Fruit fly (Drosophila melanogaster) whole organism, prepupa: ENCODE measurements around the gene sofe.

Source experiments
- Blimp-1 ChIP-seq: fragments of 200-800 bp; sonication (Bioruptor generic); optimal IDR thresholded peaks from 3 replicates; lab custom pipeline; 2017; ENCODE audit warnings: missing biosample characterization, missing genetic modification characterization, mild to moderate bottlenecking, moderate library complexity, missing genetic modification reagents
- CG10631 ChIP-seq: fragments of 200-800 bp; sonication (Bioruptor generic); optimal IDR thresholded peaks from 2 replicates; lab custom pipeline; 2016; ENCODE audit warnings: missing biosample characterization, missing genetic modification characterization
- CG10669 ChIP-seq: fragments of 200-800 bp; sonication (Bioruptor generic); optimal IDR thresholded peaks from 3 replicates; lab custom pipeline; 2018; ENCODE audit warnings: missing biosample characterization, mild to moderate bottlenecking, missing genetic modification characterization, moderate library complexity
- CG11294 ChIP-seq: fragments of 200-800 bp; sonication (Bioruptor generic); IDR thresholded peaks from 2 replicates; pipeline ENCODE4 v1.3.6; 2022; ENCODE audit warnings: missing biosample characterization, missing genetic modification characterization
- CG11762 ChIP-seq: fragments of 200-800 bp; sonication (Bioruptor generic); optimal IDR thresholded peaks from 3 replicates; lab custom pipeline; 2016; ENCODE audit warnings: missing biosample characterization, missing genetic modification characterization; ENCODE audit not compliant: insufficient read depth
- CG11902 ChIP-seq: fragments of 200-800 bp; sonication (Bioruptor generic); optimal IDR thresholded peaks from 3 replicates; lab custom pipeline; 2016; ENCODE audit warnings: missing biosample characterization, missing genetic modification characterization
- CG15336 ChIP-seq: fragments of 200-800 bp; sonication (Bioruptor generic); IDR thresholded peaks from 2 replicates; pipeline ENCODE4 v1.3.6; 2022; ENCODE audit warnings: missing biosample characterization, missing genetic modification characterization
- CG1621 ChIP-seq: fragments of 200-800 bp; sonication (Bioruptor generic); optimal IDR thresholded peaks from 3 replicates; lab custom pipeline; 2018; ENCODE audit warnings: missing biosample characterization, mild to moderate bottlenecking, missing genetic modification characterization
- CG16779 ChIP-seq: fragments of 200-800 bp; sonication (Bioruptor generic); optimal IDR thresholded peaks from 3 replicates; lab custom pipeline; 2017; ENCODE audit warnings: missing biosample characterization, mild to moderate bottlenecking, missing genetic modification characterization
- CG3032 ChIP-seq: fragments of 200-800 bp; optimal IDR thresholded peaks from 2 replicates; lab custom pipeline; 2019; ENCODE audit warnings: missing biosample characterization, mild to moderate bottlenecking, missing genetic modification characterization, moderate library complexity
- CG31627 ChIP-seq: fragments of 200-800 bp; sonication (Bioruptor generic); optimal IDR thresholded peaks from 3 replicates; lab custom pipeline; 2016; ENCODE audit warnings: missing biosample characterization, missing genetic modification characterization
- CG32006 ChIP-seq: fragments of 200-800 bp; sonication (Bioruptor generic); optimal IDR thresholded peaks from 3 replicates; lab custom pipeline; 2017; ENCODE audit warnings: missing biosample characterization, mild to moderate bottlenecking, missing genetic modification characterization
- CG34406 ChIP-seq: fragments of 200-800 bp; sonication (Bioruptor generic); optimal IDR thresholded peaks from 3 replicates; lab custom pipeline; 2016; ENCODE audit warnings: missing biosample characterization, missing genetic modification characterization
- CG3919 ChIP-seq: fragments of 200-800 bp; sonication (Bioruptor generic); optimal IDR thresholded peaks from 3 replicates; lab custom pipeline; 2016; ENCODE audit warnings: missing biosample characterization, missing genetic modification characterization
- CG4318 ChIP-seq: fragments of 200-800 bp; sonication (Bioruptor generic); optimal IDR thresholded peaks from 3 replicates; lab custom pipeline; 2017; ENCODE audit warnings: missing biosample characterization, mild to moderate bottlenecking, missing genetic modification characterization
- CG6163 ChIP-seq: fragments of 200-800 bp; sonication (Bioruptor generic); IDR thresholded peaks from 3 replicates; pipeline ENCODE4 v1.3.6; 2022; ENCODE audit warnings: missing biosample characterization, missing genetic modification characterization
- CG6276 ChIP-seq: fragments of 200-800 bp; sonication (Bioruptor generic); optimal IDR thresholded peaks from 2 replicates; lab custom pipeline; 2017; ENCODE audit warnings: missing biosample characterization, mild to moderate bottlenecking, missing genetic modification characterization
- CG6792 ChIP-seq: fragments of 200-800 bp; sonication (Bioruptor generic); optimal IDR thresholded peaks from 3 replicates; lab custom pipeline; 2016; ENCODE audit warnings: missing biosample characterization, missing genetic modification characterization
- CG6808 ChIP-seq: fragments of 200-800 bp; sonication (Bioruptor generic); optimal IDR thresholded peaks from 3 replicates; lab custom pipeline; 2017; ENCODE audit warnings: missing biosample characterization, missing genetic modification characterization, mild to moderate bottlenecking, moderate library complexity, missing genetic modification reagents
- CG6854 ChIP-seq: fragments of 200-800 bp; sonication (Bioruptor generic); optimal IDR thresholded peaks from 2 replicates; lab custom pipeline; 2017; ENCODE audit warnings: missing biosample characterization, mild to moderate bottlenecking, missing genetic modification characterization
- CG7368 ChIP-seq: fragments of 200-800 bp; sonication (Bioruptor generic); optimal IDR thresholded peaks from 3 replicates; lab custom pipeline; 2016; ENCODE audit warnings: missing biosample characterization, missing genetic modification characterization
- CG8119 ChIP-seq: fragments of 200-800 bp; sonication (Bioruptor generic); IDR thresholded peaks from 3 replicates; pipeline ENCODE4 v1.3.6; 2022; ENCODE audit warnings: missing biosample characterization, missing genetic modification characterization
- CG8319 ChIP-seq: fragments of 200-800 bp; sonication (Bioruptor generic); optimal IDR thresholded peaks from 3 replicates; lab custom pipeline; 2016; ENCODE audit warnings: missing biosample characterization, missing genetic modification characterization
- CG8632 ChIP-seq: fragments of 200-800 bp; sonication (Bioruptor generic); optimal IDR thresholded peaks from 3 replicates; lab custom pipeline; 2016; ENCODE audit warnings: missing biosample characterization, missing genetic modification characterization
- Eip78C ChIP-seq: fragments of 200-800 bp; sonication (Bioruptor generic); peaks from one replicate; lab custom pipeline; 2016; ENCODE audit warnings: missing biosample characterization, missing genetic modification characterization
- Eip93F ChIP-seq: fragments of 200-800 bp; sonication (Bioruptor generic); optimal IDR thresholded peaks from 2 replicates; lab custom pipeline; 2016; ENCODE audit warnings: missing biosample characterization, mild to moderate bottlenecking, missing genetic modification characterization
- Ets21C ChIP-seq: fragments of 200-800 bp; sonication (Bioruptor generic); optimal IDR thresholded peaks from 3 replicates; lab custom pipeline; 2016; ENCODE audit warnings: missing biosample characterization, missing genetic modification characterization
- Ets96B ChIP-seq: fragments of 200-800 bp; optimal IDR thresholded peaks from 2 replicates; lab custom pipeline; 2019; ENCODE audit warnings: missing biosample characterization, mild to moderate bottlenecking, missing genetic modification characterization, moderate library complexity
- Hr38 ChIP-seq: sonication (Bioruptor generic); optimal IDR thresholded peaks from 2 replicates; lab custom pipeline; 2016; ENCODE audit warnings: missing biosample characterization, missing genetic modification characterization
- Hr4 ChIP-seq: fragments of 200-800 bp; sonication (Bioruptor generic); optimal IDR thresholded peaks from 3 replicates; lab custom pipeline; 2016; ENCODE audit warnings: missing biosample characterization, missing genetic modification characterization
- Lpt ChIP-seq: fragments of 200-800 bp; sonication (Bioruptor generic); optimal IDR thresholded peaks from 3 replicates; lab custom pipeline; 2016; ENCODE audit warnings: missing biosample characterization, missing genetic modification characterization
- Met ChIP-seq: fragments of 200-800 bp; sonication (Bioruptor generic); optimal IDR thresholded peaks from 3 replicates; lab custom pipeline; 2016; ENCODE audit warnings: missing biosample characterization, missing genetic modification characterization
- OdsH ChIP-seq: fragments of 200-800 bp; sonication (Bioruptor generic); optimal IDR thresholded peaks from 3 replicates; lab custom pipeline; 2016; ENCODE audit warnings: missing biosample characterization, missing genetic modification characterization
- Smox ChIP-seq: fragments of 200-800 bp; sonication (Bioruptor generic); optimal IDR thresholded peaks from 3 replicates; lab custom pipeline; 2016; ENCODE audit warnings: missing biosample characterization, missing genetic modification characterization
- Sox102F ChIP-seq: fragments of 200-800 bp; sonication (Bioruptor generic); optimal IDR thresholded peaks from 2 replicates; lab custom pipeline; 2016; ENCODE audit warnings: missing biosample characterization, mild to moderate bottlenecking, missing genetic modification characterization
- Sox14 ChIP-seq: fragments of 200-800 bp; sonication (Bioruptor generic); optimal IDR thresholded peaks from 3 replicates; lab custom pipeline; 2016; ENCODE audit warnings: missing biosample characterization, missing genetic modification characterization
- achi ChIP-seq: fragments of 200-800 bp; sonication (Bioruptor generic); optimal IDR thresholded peaks from 3 replicates; lab custom pipeline; 2016; ENCODE audit warnings: missing biosample characterization, missing genetic modification characterization
- acj6 ChIP-seq: fragments of 200-800 bp; sonication (Bioruptor generic); optimal IDR thresholded peaks from 3 replicates; lab custom pipeline; 2016; ENCODE audit warnings: missing biosample characterization, missing genetic modification characterization
- cyc ChIP-seq: fragments of 200-800 bp; sonication (Bioruptor generic); optimal IDR thresholded peaks from 3 replicates; lab custom pipeline; 2016; ENCODE audit warnings: missing biosample characterization, missing genetic modification characterization
- dac ChIP-seq: fragments of 200-800 bp; sonication (Bioruptor generic); optimal IDR thresholded peaks from 2 replicates; lab custom pipeline; 2017; ENCODE audit warnings: missing biosample characterization, mild to moderate bottlenecking, missing genetic modification characterization
- dsx ChIP-seq: fragments of 200-800 bp; optimal IDR thresholded peaks from 3 replicates; lab custom pipeline; 2019; ENCODE audit warnings: missing biosample characterization, mild to moderate bottlenecking, missing genetic modification characterization, moderate library complexity; ENCODE audit not compliant: poor library complexity, severe bottlenecking
- eg ChIP-seq: fragments of 200-800 bp; sonication (Bioruptor generic); IDR thresholded peaks from 3 replicates; pipeline ENCODE4 v1.3.6; 2022; ENCODE audit warnings: missing biosample characterization, missing genetic modification characterization
- esn ChIP-seq: fragments of 200-800 bp; sonication (Bioruptor generic); optimal IDR thresholded peaks from 2 replicates; lab custom pipeline; 2016; ENCODE audit warnings: missing biosample characterization, mild to moderate bottlenecking, missing genetic modification characterization, moderate library complexity
- fd85E ChIP-seq: fragments of 200-800 bp; sonication (Bioruptor generic); optimal IDR thresholded peaks from 3 replicates; lab custom pipeline; 2016; ENCODE audit warnings: missing biosample characterization, missing genetic modification characterization
- fkh ChIP-seq: fragments of 200-800 bp; sonication (Bioruptor generic); optimal IDR thresholded peaks from 3 replicates; lab custom pipeline; 2017; ENCODE audit warnings: missing biosample characterization, mild to moderate bottlenecking, missing genetic modification characterization, moderate library complexity
- net ChIP-seq: fragments of 200-800 bp; sonication (Bioruptor generic); optimal IDR thresholded peaks from 3 replicates; lab custom pipeline; 2016; ENCODE audit warnings: missing biosample characterization, missing genetic modification characterization
- pdm3 ChIP-seq: fragments of 200-800 bp; sonication (Bioruptor generic); optimal IDR thresholded peaks from 3 replicates; lab custom pipeline; 2016; ENCODE audit warnings: missing biosample characterization, missing genetic modification characterization
- salr ChIP-seq, 2 experiments: fragments of 200-800 bp; sonication (Bioruptor generic); optimal IDR thresholded peaks; 3 replicates each; lab custom pipeline; 2016 to 2018; ENCODE audit warnings: missing biosample characterization in 2 of 2, missing genetic modification characterization in 2 of 2, mild to moderate bottlenecking in 1 of 2
- spab ChIP-seq: fragments of 200-800 bp; sonication (Bioruptor generic); optimal IDR thresholded peaks from 2 replicates; lab custom pipeline; 2017; ENCODE audit warnings: missing biosample characterization, mild to moderate bottlenecking, missing genetic modification characterization, missing genetic modification reagents
- ss ChIP-seq, 2 experiments: fragments of 200-800 bp; sonication (Bioruptor generic); optimal IDR thresholded peaks; 2 replicates in 1 of 2; 3 replicates in 1 of 2; lab custom pipeline; 2017 to 2018; ENCODE audit warnings: mild to moderate bottlenecking in 2 of 2, missing biosample characterization in 2 of 2, missing genetic modification characterization in 2 of 2, moderate library complexity in 1 of 2
- svp ChIP-seq: fragments of 200-800 bp; sonication (Bioruptor generic); peaks from one replicate; lab custom pipeline; 2016; ENCODE audit warnings: missing biosample characterization, missing genetic modification characterization
- topi ChIP-seq: fragments of 200-800 bp; sonication (Bioruptor generic); optimal IDR thresholded peaks from 3 replicates; lab custom pipeline; 2016; ENCODE audit warnings: missing biosample characterization, missing genetic modification characterization
- vri ChIP-seq: fragments of 200-800 bp; sonication (Bioruptor generic); optimal IDR thresholded peaks from 3 replicates; lab custom pipeline; 2016; ENCODE audit warnings: missing biosample characterization, mild to moderate bottlenecking, missing genetic modification characterization

Gene sofe

DNA sequence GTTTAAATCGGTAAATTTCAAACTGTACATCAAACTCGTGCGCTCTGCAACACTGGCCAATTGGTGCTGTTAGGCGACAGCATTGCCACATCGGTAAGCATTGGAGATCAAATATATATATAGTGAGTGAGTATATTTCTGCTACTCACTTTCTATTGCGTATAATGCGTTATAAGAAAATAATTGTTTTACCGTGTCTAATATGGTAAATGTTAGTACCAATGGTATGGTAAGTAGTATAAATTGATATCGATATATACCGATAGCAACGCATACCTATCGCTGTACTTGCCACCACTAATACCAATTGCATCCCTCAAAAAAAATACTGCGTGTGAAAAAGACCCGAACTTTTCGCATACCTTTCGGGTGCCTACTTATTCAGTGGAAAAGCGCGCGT is at the start of gene sofe, which contains the start of gene CG2186:
sofe (minus strand) TSS at position 38 of the 400 bp plus-strand sequence.
CG2186 (plus strand) TSS at position 280 of the 400 bp plus-strand sequence.
- TF ChIP-seq CG8119 (GFP tag; lab: Robert Waterston, UW), result no peak
- TF ChIP-seq CG32006 (GFP tag; lab: Kevin White, UChicago), result no peak
- no peak for TF ChIP-seq CG4318 (GFP tag; lab: Kevin White, UChicago)
- TF ChIP-seq CG34406 (GFP tag; lab: Kevin White, UChicago), result no peak
- TF ChIP-seq Ets21C (GFP tag; lab: Kevin White, UChicago), result peak; percentile 40
- no peak for TF ChIP-seq CG8632 (GFP tag; lab: Kevin White, UChicago)
- peak; percentile 43 for TF ChIP-seq Smox (GFP tag; lab: Kevin White, UChicago)
- no peak for TF ChIP-seq achi (GFP tag; lab: Kevin White, UChicago)
- TF ChIP-seq salr (GFP tag; optimal IDR thresholded peaks at IDR 0.05; lab: Kevin White, UChicago), result no peak
- no peak for TF ChIP-seq CG11902 (GFP tag; lab: Kevin White, UChicago)
- TF ChIP-seq CG11294 (GFP tag; lab: Robert Waterston, UW), result no peak
- peak; percentile 15 for TF ChIP-seq Ets96B (tag; lab: Kevin White, UChicago)
- TF ChIP-seq Lpt (GFP tag; lab: Kevin White, UChicago), result no peak
- TF ChIP-seq CG3032 (tag; lab: Kevin White, UChicago), result peak; percentile 31
- peak; percentile 53 for TF ChIP-seq CG31627
- TF ChIP-seq Sox14 (GFP tag; lab: Kevin White, UChicago), result no peak
- TF ChIP-seq CG6854 (GFP tag; lab: Kevin White, UChicago), result no peak
- TF ChIP-seq CG6792, result no peak
- TF ChIP-seq net (GFP tag; lab: Kevin White, UChicago), result no peak
- TF ChIP-seq CG6276 (GFP tag; lab: Kevin White, UChicago), result no peak
- no peak for TF ChIP-seq svp (GFP tag; lab: Kevin White, UChicago)
- TF ChIP-seq CG1621, result no peak
- no peak for TF ChIP-seq dac (GFP tag; lab: Kevin White, UChicago)
- TF ChIP-seq OdsH (GFP tag; lab: Kevin White, UChicago), result no peak
- TF ChIP-seq Hr38 (GFP tag; lab: Kevin White, UChicago), result no peak
- TF ChIP-seq eg, result peak; percentile 37; the same call in 1 of the 3 replicates
- TF ChIP-seq Sox102F, result no peak
- TF ChIP-seq vri, result no peak
- no peak for TF ChIP-seq CG10669
- no peak for TF ChIP-seq Eip93F (GFP tag; lab: Kevin White, UChicago)
- no peak for TF ChIP-seq CG3919 (GFP tag; lab: Kevin White, UChicago)
- TF ChIP-seq CG15336 (GFP tag; lab: Robert Waterston, UW), result no peak
- TF ChIP-seq Blimp-1 (GFP tag; lab: Kevin White, UChicago), result no peak
- no peak for TF ChIP-seq CG11762
- TF ChIP-seq CG10631 (GFP tag; lab: Kevin White, UChicago), result no peak
- TF ChIP-seq topi (GFP tag; lab: Kevin White, UChicago), result peak; percentile 33
- no peak for TF ChIP-seq spab (GFP tag; lab: Kevin White, UChicago)
- peak; percentile 43 for TF ChIP-seq esn (GFP tag; lab: Kevin White, UChicago)
- peak; percentile 69 for TF ChIP-seq Eip78C
- no peak for TF ChIP-seq CG6808
- no peak for TF ChIP-seq acj6 (GFP tag; lab: Kevin White, UChicago)
- TF ChIP-seq dsx, result no peak
- 0 out of 3 replicates have a peak, but pooled peaks have one; percentile 15 for TF ChIP-seq CG6163
- TF ChIP-seq Met (GFP tag; lab: Kevin White, UChicago), result no peak
- no peak for TF ChIP-seq Hr4 (GFP tag; lab: Kevin White, UChicago)
- peak; percentile 52 for TF ChIP-seq cyc (GFP tag; lab: Kevin White, UChicago)
- no peak for TF ChIP-seq CG8319 (GFP tag; lab: Kevin White, UChicago)
- TF ChIP-seq CG16779 (tag; lab: Kevin White, UChicago), result no peak
- no peak for TF ChIP-seq fd85E (GFP tag; lab: Kevin White, UChicago)
- TF ChIP-seq fkh (GFP tag; lab: Kevin White, UChicago), result no peak
- no peak for TF ChIP-seq ss (GFP tag; optimal IDR thresholded peaks at IDR 0.05; lab: Kevin White, UChicago)
- TF ChIP-seq CG7368 (GFP tag; lab: Kevin White, UChicago), result no peak
- TF ChIP-seq pdm3, result no peak
